Fruit fly (Drosophila melanogaster) whole organism, embryonic: ENCODE measurements around the gene CG42307.

Source experiments
- Atf-2 ChIP-seq: fragments of 200-800 bp; sonication (Bioruptor generic); optimal IDR thresholded peaks from 2 replicates; lab custom pipeline; 2016; ENCODE audit warnings: missing biosample characterization, missing genetic modification characterization
- Bgb ChIP-seq: fragments of 200-800 bp; sonication (Bioruptor generic); IDR thresholded peaks from 2 replicates; pipeline ENCODE4 v1.3.6; 2022; ENCODE audit warnings: missing biosample characterization, missing genetic modification characterization; ENCODE audit not compliant: partially characterized antibody
- Blimp-1 ChIP-seq: fragments of 200-800 bp; sonication (Bioruptor generic); optimal IDR thresholded peaks from 3 replicates; lab custom pipeline; 2018; ENCODE audit warnings: missing biosample characterization, missing genetic modification characterization, mild to moderate bottlenecking, moderate library complexity, missing genetic modification reagents
- Bteb2 ChIP-seq: fragments of 200-800 bp; sonication (Bioruptor generic); optimal IDR thresholded peaks from 2 replicates; lab custom pipeline; 2016; ENCODE audit warnings: missing biosample characterization, missing genetic modification characterization
- CG10267 ChIP-seq: fragments of 200-800 bp; sonication (Bioruptor generic); optimal IDR thresholded peaks from 2 replicates; lab custom pipeline; 2018; ENCODE audit warnings: missing biosample characterization, mild to moderate bottlenecking, missing genetic modification characterization, moderate library complexity
- CG10321 ChIP-seq: fragments of 200-800 bp; sonication (Bioruptor generic); IDR thresholded peaks from 2 replicates; pipeline ENCODE4 v1.3.6; 2022; ENCODE audit warnings: missing biosample characterization, missing genetic modification characterization
- CG10543 ChIP-seq: fragments of 200-800 bp; sonication (Bioruptor generic); optimal IDR thresholded peaks from 3 replicates; lab custom pipeline; 2017; ENCODE audit warnings: missing biosample characterization, mild to moderate bottlenecking, missing genetic modification characterization, moderate library complexity
- CG11093 ChIP-seq: fragments of 200-800 bp; sonication (Bioruptor generic); IDR thresholded peaks from 3 replicates; pipeline ENCODE4 v1.3.6; 2022; ENCODE audit warnings: missing biosample characterization, missing genetic modification characterization
- CG11398 ChIP-seq: fragments of 200-800 bp; sonication (Bioruptor generic); optimal IDR thresholded peaks from 2 replicates; lab custom pipeline; 2016; ENCODE audit warnings: missing biosample characterization, missing genetic modification characterization
- CG11560 ChIP-seq: fragments of 200-800 bp; sonication (Bioruptor generic); IDR thresholded peaks from 3 replicates; pipeline ENCODE4 v1.3.6; 2022; ENCODE audit warnings: missing biosample characterization, missing genetic modification characterization
- CG12391 ChIP-seq: fragments of 200-800 bp; sonication (Bioruptor generic); optimal IDR thresholded peaks from 3 replicates; lab custom pipeline; 2018; ENCODE audit warnings: missing biosample characterization, mild to moderate bottlenecking, missing genetic modification characterization, moderate library complexity
- CG13287 ChIP-seq: fragments of 200-800 bp; sonication (Bioruptor generic); IDR thresholded peaks from 2 replicates; pipeline ENCODE4 v1.3.6; 2022; ENCODE audit warnings: missing biosample characterization, missing genetic modification characterization; ENCODE audit not compliant: partially characterized antibody
- CG13424 ChIP-seq: fragments of 200-800 bp; sonication (Bioruptor generic); optimal IDR thresholded peaks from 2 replicates; lab custom pipeline; 2019; ENCODE audit warnings: missing biosample characterization, mild to moderate bottlenecking, missing genetic modification characterization, moderate library complexity
- CG17802 ChIP-seq: fragments of 200-800 bp; sonication (Bioruptor generic); optimal IDR thresholded peaks from 2 replicates; lab custom pipeline; 2018; ENCODE audit warnings: missing biosample characterization, mild to moderate bottlenecking, missing genetic modification characterization, moderate library complexity
- CG2116 ChIP-seq: fragments of 200-800 bp; sonication (Bioruptor generic); optimal IDR thresholded peaks from 3 replicates; lab custom pipeline; 2018; ENCODE audit warnings: missing biosample characterization, mild to moderate bottlenecking, missing genetic modification characterization
- CG34376 ChIP-seq: fragments of 200-800 bp; sonication (Bioruptor generic); optimal IDR thresholded peaks from 2 replicates; lab custom pipeline; 2018; ENCODE audit warnings: missing biosample characterization, mild to moderate bottlenecking, missing genetic modification characterization
- CG4360 ChIP-seq: fragments of 200-800 bp; sonication (Bioruptor generic); IDR thresholded peaks from 2 replicates; pipeline ENCODE4 v1.3.6; 2022; ENCODE audit warnings: missing biosample characterization, missing genetic modification characterization
- CG5245 ChIP-seq: fragments of 200-800 bp; sonication (Bioruptor generic); optimal IDR thresholded peaks from 3 replicates; lab custom pipeline; 2016; ENCODE audit warnings: missing biosample characterization, missing genetic modification characterization
- CG5953 ChIP-seq: fragments of 200-800 bp; sonication (Bioruptor generic); IDR thresholded peaks from 2 replicates; pipeline ENCODE4 v1.3.6; 2022; ENCODE audit warnings: missing biosample characterization, missing genetic modification characterization
- CG7928 ChIP-seq: fragments of 200-800 bp; sonication (Bioruptor generic); optimal IDR thresholded peaks from 2 replicates; lab custom pipeline; 2017; ENCODE audit warnings: missing biosample characterization, mild to moderate bottlenecking, missing genetic modification characterization
- CG9932 ChIP-seq: fragments of 200-800 bp; sonication (Bioruptor generic); IDR thresholded peaks from 2 replicates; pipeline ENCODE4 v1.3.6; 2022; ENCODE audit warnings: missing biosample characterization, missing genetic modification characterization
- D19B ChIP-seq: fragments of 200-800 bp; sonication (Bioruptor generic); optimal IDR thresholded peaks from 2 replicates; lab custom pipeline; 2017; ENCODE audit warnings: missing biosample characterization, mild to moderate bottlenecking, missing genetic modification characterization
- Drgx ChIP-seq: fragments of 200-800 bp; sonication (Bioruptor generic); IDR thresholded peaks from 2 replicates; pipeline ENCODE4 v1.3.6; 2022; ENCODE audit warnings: missing biosample characterization, missing genetic modification characterization
- Fer1 ChIP-seq: fragments of 200-800 bp; sonication (Bioruptor generic); optimal IDR thresholded peaks from 2 replicates; lab custom pipeline; 2017; ENCODE audit warnings: missing biosample characterization, mild to moderate bottlenecking, missing genetic modification characterization
- H15 ChIP-seq: fragments of 200-800 bp; sonication (Bioruptor generic); IDR thresholded peaks from 3 replicates; pipeline ENCODE4 v1.3.6; 2022; ENCODE audit warnings: missing biosample characterization, missing genetic modification characterization
- HLH3B ChIP-seq: fragments of 200-800 bp; sonication (Bioruptor generic); IDR thresholded peaks from 2 replicates; pipeline ENCODE4 v1.3.6; 2022; ENCODE audit warnings: missing biosample characterization, missing genetic modification characterization
- HLH4C ChIP-seq: fragments of 200-800 bp; sonication (Bioruptor generic); IDR thresholded peaks from 3 replicates; pipeline ENCODE4 v1.3.6; 2022; ENCODE audit warnings: missing biosample characterization, missing genetic modification characterization; ENCODE audit not compliant: partially characterized antibody
- Hr3 ChIP-seq: fragments of 200-800 bp; sonication (Bioruptor generic); optimal IDR thresholded peaks from 3 replicates; lab custom pipeline; 2016; ENCODE audit warnings: missing biosample characterization, missing genetic modification characterization
- Meics ChIP-seq: fragments of 200-800 bp; sonication (Bioruptor generic); optimal IDR thresholded peaks from 2 replicates; lab custom pipeline; 2017; ENCODE audit warnings: missing biosample characterization, mild to moderate bottlenecking, missing genetic modification characterization
- Nf-YC ChIP-seq: fragments of 200-800 bp; optimal IDR thresholded peaks from 3 replicates; lab custom pipeline; 2019; ENCODE audit warnings: missing biosample characterization, mild to moderate bottlenecking, missing genetic modification characterization, moderate library complexity
- NfI ChIP-seq: fragments of 200-800 bp; sonication (Bioruptor generic); optimal IDR thresholded peaks from 3 replicates; lab custom pipeline; 2018; ENCODE audit warnings: missing biosample characterization, mild to moderate bottlenecking, missing genetic modification characterization, moderate library complexity
- Poxn ChIP-seq: fragments of 200-800 bp; sonication (Bioruptor generic); IDR thresholded peaks from 2 replicates; pipeline ENCODE4 v1.3.6; 2022; ENCODE audit warnings: missing biosample characterization, missing genetic modification characterization
- Usf ChIP-seq: fragments of 200-800 bp; sonication (Bioruptor generic); optimal IDR thresholded peaks from 2 replicates; lab custom pipeline; 2017; ENCODE audit warnings: missing genotype, missing biosample characterization, missing genetic modification characterization
- Xrp1 ChIP-seq: fragments of 200-800 bp; sonication (Bioruptor generic); IDR thresholded peaks from 2 replicates; pipeline ENCODE4 v1.3.6; 2022; ENCODE audit warnings: missing biosample characterization, missing genetic modification characterization
- al ChIP-seq: fragments of 200-800 bp; sonication (Bioruptor generic); IDR thresholded peaks from 2 replicates; pipeline ENCODE4 v1.3.6; 2022; ENCODE audit warnings: missing biosample characterization, missing genetic modification characterization
- cas ChIP-seq: fragments of 200-800 bp; sonication (Bioruptor generic); IDR thresholded peaks from 2 replicates; pipeline ENCODE4 v1.3.6; 2022; ENCODE audit warnings: missing biosample characterization, missing genetic modification characterization
- caup ChIP-seq: fragments of 200-800 bp; sonication (Bioruptor generic); optimal IDR thresholded peaks from 3 replicates; lab custom pipeline; 2017; ENCODE audit warnings: missing biosample characterization, mild to moderate bottlenecking, missing genetic modification characterization, moderate library complexity; ENCODE audit not compliant: severe bottlenecking
- croc ChIP-seq: fragments of 200-800 bp; sonication (Bioruptor generic); conservative IDR thresholded peaks from 3 replicates; pipeline ENCODE4 v1.3.6; 2022; ENCODE audit warnings: missing biosample characterization, missing genetic modification characterization
- dm ChIP-seq: fragments of 200-800 bp; sonication (Bioruptor generic); optimal IDR thresholded peaks from 3 replicates; lab custom pipeline; 2016; ENCODE audit warnings: missing biosample characterization, missing genetic modification characterization
- dmrt99B ChIP-seq: fragments of 200-800 bp; sonication (Bioruptor generic); optimal IDR thresholded peaks from 2 replicates; lab custom pipeline; 2018; ENCODE audit warnings: missing biosample characterization, mild to moderate bottlenecking, missing genetic modification characterization, moderate library complexity
- eyg ChIP-seq: fragments of 200-800 bp; sonication (Bioruptor generic); optimal IDR thresholded peaks from 3 replicates; lab custom pipeline; 2016; ENCODE audit warnings: missing biosample characterization, missing genetic modification characterization
- fd102C ChIP-seq: fragments of 200-800 bp; sonication (Bioruptor generic); optimal IDR thresholded peaks from 2 replicates; lab custom pipeline; 2018; ENCODE audit warnings: missing biosample characterization, mild to moderate bottlenecking, missing genetic modification characterization, moderate library complexity
- gem ChIP-seq: fragments of 200-800 bp; sonication (Bioruptor generic); optimal IDR thresholded peaks from 2 replicates; lab custom pipeline; 2019; ENCODE audit warnings: missing biosample characterization, mild to moderate bottlenecking, missing genetic modification characterization, moderate library complexity
- insv ChIP-seq, 2 experiments: fragments of 200-800 bp; sonication (Bioruptor generic); optimal IDR thresholded peaks; 3 replicates each; lab custom pipeline; 2016 to 2018; ENCODE audit warnings: missing biosample characterization in 2 of 2, missing genetic modification characterization in 2 of 2
- lilli ChIP-seq: fragments of 200-800 bp; sonication (Bioruptor generic); optimal IDR thresholded peaks from 3 replicates; lab custom pipeline; 2016; ENCODE audit warnings: missing biosample characterization, missing genetic modification characterization
- luna ChIP-seq: fragments of 200-800 bp; sonication (Bioruptor generic); optimal IDR thresholded peaks from 2 replicates; lab custom pipeline; 2016; ENCODE audit warnings: missing biosample characterization, missing genetic modification characterization
- nau ChIP-seq: fragments of 200-800 bp; sonication (Bioruptor generic); optimal IDR thresholded peaks from 3 replicates; lab custom pipeline; 2017; ENCODE audit warnings: missing biosample characterization, mild to moderate bottlenecking, missing genetic modification characterization, missing genetic modification reagents
- pho ChIP-seq: fragments of 200-800 bp; sonication (Bioruptor generic); optimal IDR thresholded peaks from 2 replicates; lab custom pipeline; 2016; ENCODE audit warnings: missing biosample characterization, missing genetic modification characterization
- wor ChIP-seq: fragments of 200-800 bp; sonication (Bioruptor generic); IDR thresholded peaks from 2 replicates; pipeline ENCODE4 v1.3.6; 2022; ENCODE audit warnings: missing biosample characterization, missing genetic modification characterization
- z ChIP-seq: fragments of 200-800 bp; sonication (Bioruptor generic); IDR thresholded peaks from 3 replicates; pipeline ENCODE4 v1.3.6; 2022; ENCODE audit warnings: missing biosample characterization, missing genetic modification characterization

The CG42307 gene

DNA sequence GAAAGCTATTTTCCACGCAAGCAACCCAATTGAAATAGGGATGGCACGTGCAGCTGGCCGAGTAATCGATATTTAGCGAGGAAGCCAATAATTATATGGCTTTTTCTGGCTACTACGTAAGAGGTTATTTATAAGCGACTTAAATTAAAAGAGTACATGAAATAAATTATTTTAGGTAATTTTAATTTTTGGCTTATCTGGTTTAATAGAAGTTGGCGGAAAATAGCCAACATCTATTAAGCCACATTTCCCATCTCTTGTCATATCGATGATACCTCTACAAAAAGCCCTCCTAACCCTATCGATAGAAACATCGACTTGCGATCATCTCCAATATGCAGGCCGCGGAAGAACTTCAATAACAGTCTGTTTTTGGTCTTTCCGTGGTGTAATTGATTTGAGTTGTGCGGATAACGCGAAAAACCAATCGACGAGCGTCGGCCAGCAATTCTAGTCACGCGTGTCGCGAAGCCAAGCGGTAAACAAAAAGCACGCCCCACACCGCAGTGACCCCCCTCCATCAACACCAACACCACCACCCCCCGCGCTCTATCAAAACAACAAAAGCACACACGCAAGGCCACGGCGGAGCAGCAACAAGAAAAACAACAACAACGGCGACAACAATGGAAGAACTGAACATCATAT, 19.2 kb downstream of the CG42307 start, which contains the start of the genes Srp19 and qm (continued):
- TF ChIP-seq CG4360 (peak; percentile 79), cas (peak; percentile 14; the same call in 1 of the 2 replicates), CG7928 (GFP tag; lab: Kevin White, UChicago) (no peak), CG9932 (peak; percentile 78), Atf-2 (GFP tag; lab: Kevin White, UChicago) (peak; percentile 0), HLH3B (GFP tag; lab: Robert Waterston, UW) (no peak), Nf-YC (tag; lab: Kevin White, UChicago) (peak; percentile 28), CG10543 (GFP tag; lab: Kevin White, UChicago) (peak; percentile 69), Meics (GFP tag; lab: Kevin White, UChicago) (peak; percentile 14), nau (GFP tag; lab: Kevin White, UChicago) (peak; percentile 29), dm (GFP tag; lab: Kevin White, UChicago) (peak; percentile 1), croc (no peak), Bgb (GFP tag; lab: Robert Waterston, UW) (peak; percentile 81), Drgx (no peak), CG5953 (GFP tag; lab: Robert Waterston, UW) (no peak), D19B (GFP tag; lab: Kevin White, UChicago) (no peak), dmrt99B (tag; lab: Kevin White, UChicago) (peak; percentile 27), eyg (GFP tag; lab: Kevin White, UChicago) (no peak), Blimp-1 (GFP tag; lab: Kevin White, UChicago) (no peak), insv (GFP tag; optimal IDR thresholded peaks at IDR 0.05; lab: Kevin White, UChicago) (peak in 1 of 2 experiments; percentile 23), CG12391 (tag; lab: Kevin White, UChicago) (peak; percentile 70), fd102C (GFP tag; lab: Kevin White, UChicago) (no peak), CG11560 (tag; lab: Robert Waterston, UW) (no peak), lilli (peak; percentile 73), Hr3 (GFP tag; lab: Kevin White, UChicago) (peak; percentile 57), H15 (GFP tag; lab: Robert Waterston, UW) (no peak; the same call in 2 of the 3 replicates), CG10267 (peak; percentile 40), Bteb2 (GFP tag; lab: Kevin White, UChicago) (no peak), Usf (GFP tag; lab: Kevin White, UChicago) (no peak), CG10321 (GFP tag; lab: Robert Waterston, UW) (no peak), Xrp1 (GFP tag; lab: Robert Waterston, UW) (peak; percentile 44; the same call in 1 of the 2 replicates), CG13424 (tag; lab: Kevin White, UChicago) (peak; percentile 33), CG11398 (no peak), z (no peak), NfI (peak; percentile 0), CG5245 (peak; percentile 27), CG34376 (GFP tag; lab: Kevin White, UChicago) (peak; percentile 41), CG2116 (peak; percentile 71), pho (GFP tag; lab: Kevin White, UChicago) (peak; percentile 69), al (GFP tag; lab: Robert Waterston, UW) (peak; percentile 56; the same call in 1 of the 2 replicates), Fer1 (GFP tag; lab: Kevin White, UChicago) (peak; percentile 51), CG13287 (GFP tag; lab: Robert Waterston, UW) (peak; percentile 87), gem (peak; percentile 76), caup (GFP tag; lab: Kevin White, UChicago) (peak; percentile 22), CG11093 (GFP tag; lab: Robert Waterston, UW) (no peak), wor (GFP tag; lab: Robert Waterston, UW) (peak; percentile 11; the same call in 1 of the 2 replicates), Poxn (GFP tag; lab: Robert Waterston, UW) (no peak), HLH4C (GFP tag; lab: Robert Waterston, UW) (peak; percentile 73), luna (GFP tag; lab: Kevin White, UChicago) (peak; percentile 17), CG17802 (tag; lab: Kevin White, UChicago) (no peak)
